Fruit fly (Drosophila melanogaster) whole organism, embryonic: ENCODE data around the gene Alp4.

Experiments
- Atf-2 ChIP-seq: fragments of 200-800 bp; sonication (Bioruptor generic); optimal IDR thresholded peaks from 2 replicates; lab custom pipeline; 2016; ENCODE audit warnings: missing biosample characterization, missing genetic modification characterization
- CG10147 ChIP-seq: fragments of 200-800 bp; sonication (Bioruptor generic); optimal IDR thresholded peaks from 2 replicates; lab custom pipeline; 2019; ENCODE audit warnings: missing biosample characterization, mild to moderate bottlenecking, missing genetic modification characterization, moderate library complexity
- CG10267 ChIP-seq: fragments of 200-800 bp; sonication (Bioruptor generic); optimal IDR thresholded peaks from 2 replicates; lab custom pipeline; 2018; ENCODE audit warnings: missing biosample characterization, mild to moderate bottlenecking, missing genetic modification characterization, moderate library complexity
- CG10543 ChIP-seq: fragments of 200-800 bp; sonication (Bioruptor generic); optimal IDR thresholded peaks from 3 replicates; lab custom pipeline; 2017; ENCODE audit warnings: missing biosample characterization, mild to moderate bottlenecking, missing genetic modification characterization, moderate library complexity
- CG12236 ChIP-seq: fragments of 200-800 bp; sonication (Bioruptor generic); optimal IDR thresholded peaks from 2 replicates; lab custom pipeline; 2016; ENCODE audit warnings: missing biosample characterization, missing genetic modification characterization
- CG13624 ChIP-seq: fragments of 200-800 bp; sonication (Bioruptor generic); optimal IDR thresholded peaks from 2 replicates; lab custom pipeline; 2016; ENCODE audit warnings: missing biosample characterization, missing genetic modification characterization
- CG13894 ChIP-seq: fragments of 200-800 bp; sonication (Bioruptor generic); optimal IDR thresholded peaks from 3 replicates; lab custom pipeline; 2018; ENCODE audit warnings: missing biosample characterization, mild to moderate bottlenecking, missing genetic modification characterization, moderate library complexity
- CG14014 ChIP-seq: fragments of 200-800 bp; sonication (Bioruptor generic); IDR thresholded peaks from 2 replicates; pipeline ENCODE4 v1.3.6; 2022; ENCODE audit warnings: missing biosample characterization, missing genetic modification characterization
- CG14667 ChIP-seq: fragments of 200-800 bp; sonication (Bioruptor generic); IDR thresholded peaks from 2 replicates; pipeline ENCODE4 v1.3.6; 2022; ENCODE audit warnings: missing biosample characterization, missing genetic modification characterization
- CG16813 ChIP-seq: fragments of 200-800 bp; sonication (Bioruptor generic); IDR thresholded peaks from 3 replicates; pipeline ENCODE4 v1.3.6; 2022; ENCODE audit warnings: missing biosample characterization, missing genetic modification characterization; ENCODE audit not compliant: partially characterized antibody
- CG1832 ChIP-seq: fragments of 200-800 bp; sonication (Bioruptor generic); optimal IDR thresholded peaks from 2 replicates; lab custom pipeline; 2017; ENCODE audit warnings: missing biosample characterization, mild to moderate bottlenecking, missing genetic modification characterization, inconsistent platforms
- CG2120 ChIP-seq: fragments of 200-800 bp; sonication (Bioruptor generic); optimal IDR thresholded peaks from 3 replicates; lab custom pipeline; 2016; ENCODE audit warnings: missing biosample characterization, missing genetic modification characterization
- CG30020 ChIP-seq: fragments of 200-800 bp; optimal IDR thresholded peaks from 2 replicates; lab custom pipeline; 2019; ENCODE audit warnings: missing biosample characterization, mild to moderate bottlenecking, missing genetic modification characterization, moderate library complexity
- CG33557 ChIP-seq: fragments of 200-800 bp; sonication (Bioruptor generic); optimal IDR thresholded peaks from 2 replicates; lab custom pipeline; 2019; ENCODE audit warnings: missing biosample characterization, mild to moderate bottlenecking, missing genetic modification characterization, moderate library complexity
- CG34376 ChIP-seq: fragments of 200-800 bp; sonication (Bioruptor generic); optimal IDR thresholded peaks from 2 replicates; lab custom pipeline; 2018; ENCODE audit warnings: missing biosample characterization, mild to moderate bottlenecking, missing genetic modification characterization
- CG6683 ChIP-seq: fragments of 200-800 bp; sonication (Bioruptor generic); optimal IDR thresholded peaks from 2 replicates; lab custom pipeline; 2017; ENCODE audit warnings: missing biosample characterization, mild to moderate bottlenecking, missing genetic modification characterization, missing genetic modification reagents
- CG7357 ChIP-seq: fragments of 200-800 bp; sonication (Bioruptor generic); IDR thresholded peaks from 3 replicates; pipeline ENCODE4 v1.3.6; 2022; ENCODE audit warnings: missing biosample characterization, missing genetic modification characterization
- CoRest ChIP-seq: fragments of 200-800 bp; sonication (Bioruptor generic); optimal IDR thresholded peaks from 3 replicates; lab custom pipeline; 2018; ENCODE audit warnings: missing biosample characterization, mild to moderate bottlenecking, missing genetic modification characterization, moderate library complexity
- Ets65A ChIP-seq: fragments of 200-800 bp; sonication (Bioruptor generic); peaks from one replicate; lab custom pipeline; 2016; ENCODE audit warnings: missing biosample characterization, missing genetic modification characterization
- Fer2 ChIP-seq: fragments of 200-800 bp; sonication (Bioruptor generic); optimal IDR thresholded peaks from 2 replicates; lab custom pipeline; 2018; ENCODE audit warnings: missing biosample characterization, mild to moderate bottlenecking, missing genetic modification characterization, moderate library complexity
- NC2α ChIP-seq: fragments of 200-800 bp; sonication (Bioruptor generic); optimal IDR thresholded peaks from 2 replicates; lab custom pipeline; 2016; ENCODE audit warnings: missing biosample characterization, missing genetic modification characterization
- NC2β ChIP-seq: fragments of 200-800 bp; sonication (Bioruptor generic); optimal IDR thresholded peaks from 2 replicates; lab custom pipeline; 2016; ENCODE audit warnings: missing biosample characterization, missing genetic modification characterization
- Nf-YC ChIP-seq: fragments of 200-800 bp; optimal IDR thresholded peaks from 3 replicates; lab custom pipeline; 2019; ENCODE audit warnings: missing biosample characterization, mild to moderate bottlenecking, missing genetic modification characterization, moderate library complexity
- NfI ChIP-seq: fragments of 200-800 bp; sonication (Bioruptor generic); optimal IDR thresholded peaks from 3 replicates; lab custom pipeline; 2018; ENCODE audit warnings: missing biosample characterization, mild to moderate bottlenecking, missing genetic modification characterization, moderate library complexity
- Oli ChIP-seq: fragments of 200-800 bp; sonication (Bioruptor generic); optimal IDR thresholded peaks from 2 replicates; lab custom pipeline; 2018; ENCODE audit warnings: missing biosample characterization, mild to moderate bottlenecking, missing genetic modification characterization, moderate library complexity
- Sry-δ ChIP-seq: fragments of 200-800 bp; sonication (Bioruptor generic); optimal IDR thresholded peaks from 2 replicates; lab custom pipeline; 2016; ENCODE audit warnings: missing biosample characterization, missing genetic modification characterization
- Tbp ChIP-seq: fragments of >200 bp; optimal IDR thresholded peaks from 2 replicates; lab custom pipeline; 2018; ENCODE audit warnings: missing biosample characterization, missing genetic modification characterization
- Trl ChIP-seq, 3 experiments: fragments of >200 bp in 2 of 3; fragments of 200-800 bp in 1 of 3; sonication (Bioruptor generic) in 1 of 3; optimal IDR thresholded peaks; 2 replicates in 1 of 3; 3 replicates in 2 of 3; lab custom pipeline; 2016 to 2017; ENCODE audit warnings: missing biosample characterization in 1 of 3, missing genetic modification characterization in 1 of 3
- Xbp1 ChIP-seq: fragments of 200-800 bp; sonication (Bioruptor generic); optimal IDR thresholded peaks from 3 replicates; lab custom pipeline; 2016; ENCODE audit warnings: missing biosample characterization, mild to moderate bottlenecking, missing genetic modification characterization
- ac ChIP-seq: fragments of 200-800 bp; sonication (Bioruptor generic); optimal IDR thresholded peaks from 3 replicates; lab custom pipeline; 2017; ENCODE audit warnings: missing biosample characterization, mild to moderate bottlenecking, missing genetic modification characterization
- ase ChIP-seq: fragments of 200-800 bp; sonication (Bioruptor generic); IDR thresholded peaks from 3 replicates; pipeline ENCODE4 v1.3.6; 2022; ENCODE audit warnings: missing biosample characterization, missing genetic modification characterization
- ash1 ChIP-seq: fragments of 200-800 bp; sonication (Bioruptor generic); optimal IDR thresholded peaks from 2 replicates; lab custom pipeline; 2018; ENCODE audit warnings: missing biosample characterization, mild to moderate bottlenecking, missing genetic modification characterization
- btn ChIP-seq: fragments of 200-800 bp; sonication (Bioruptor generic); optimal IDR thresholded peaks from 2 replicates; lab custom pipeline; 2016; ENCODE audit warnings: missing biosample characterization, missing genetic modification characterization
- cg ChIP-seq: fragments of 200-800 bp; sonication (Bioruptor generic); optimal IDR thresholded peaks from 3 replicates; lab custom pipeline; 2019; ENCODE audit warnings: missing biosample characterization, mild to moderate bottlenecking, missing genetic modification characterization, moderate library complexity
- gro ChIP-seq: fragments of 200-800 bp; sonication (Bioruptor generic); optimal IDR thresholded peaks from 2 replicates; lab custom pipeline; 2016; ENCODE audit warnings: missing biosample characterization, missing genetic modification characterization
- gsb ChIP-seq: fragments of 200-800 bp; sonication (Bioruptor generic); IDR thresholded peaks from 2 replicates; pipeline ENCODE4 v1.3.6; 2022; ENCODE audit warnings: missing biosample characterization, missing genetic modification characterization
- ham ChIP-seq: fragments of 200-800 bp; sonication (Bioruptor generic); IDR thresholded peaks from 2 replicates; pipeline ENCODE4 v1.3.6; 2022; ENCODE audit warnings: missing biosample characterization, missing genetic modification characterization
- hth ChIP-seq: fragments of >200 bp; optimal IDR thresholded peaks from 2 replicates; lab custom pipeline; 2017; ENCODE audit warnings: inconsistent platforms
- maf-S ChIP-seq: fragments of 200-800 bp; sonication (Bioruptor generic); optimal IDR thresholded peaks from 2 replicates; lab custom pipeline; 2016; ENCODE audit warnings: missing biosample characterization, missing genetic modification characterization
- pnt ChIP-seq: fragments of 200-800 bp; sonication (Bioruptor generic); optimal IDR thresholded peaks from 3 replicates; lab custom pipeline; 2016; ENCODE audit warnings: missing biosample characterization, missing genetic modification characterization
- ro ChIP-seq: fragments of 200-800 bp; sonication (Bioruptor generic); IDR thresholded peaks from 2 replicates; pipeline ENCODE4 v1.3.6; 2022; ENCODE audit warnings: missing biosample characterization, missing genetic modification characterization
- run ChIP-seq: fragments of 200-800 bp; sonication (Bioruptor generic); optimal IDR thresholded peaks from 3 replicates; lab custom pipeline; 2018; ENCODE audit warnings: missing biosample characterization, mild to moderate bottlenecking, missing genetic modification characterization
- sim ChIP-seq: fragments of 200-800 bp; sonication (Bioruptor generic); IDR thresholded peaks from 2 replicates; pipeline ENCODE4 v1.3.6; 2022; ENCODE audit warnings: missing biosample characterization, missing genetic modification characterization
- sob ChIP-seq: fragments of 200-800 bp; sonication (Bioruptor generic); IDR thresholded peaks from 2 replicates; pipeline ENCODE4 v1.3.6; 2022; ENCODE audit warnings: missing biosample characterization, missing genetic modification characterization
- sqz ChIP-seq: fragments of 200-800 bp; sonication (Bioruptor generic); optimal IDR thresholded peaks from 3 replicates; lab custom pipeline; 2018; ENCODE audit warnings: missing biosample characterization, mild to moderate bottlenecking, missing genetic modification characterization
- ttk ChIP-seq: fragments of 200-800 bp; sonication (Bioruptor generic); IDR thresholded peaks from 2 replicates; pipeline ENCODE4 v2.1.2; 2022; ENCODE audit warnings: missing biosample characterization, missing genetic modification characterization
- tup ChIP-seq: fragments of 200-800 bp; sonication (Bioruptor generic); optimal IDR thresholded peaks from 2 replicates; lab custom pipeline; 2016; ENCODE audit warnings: missing biosample characterization, mild to moderate bottlenecking, missing genetic modification characterization, moderate library complexity
- vnd ChIP-seq: fragments of 200-800 bp; sonication (Bioruptor generic); IDR thresholded peaks from 3 replicates; pipeline ENCODE4 v1.3.6; 2022; ENCODE audit warnings: missing biosample characterization, missing genetic modification characterization; ENCODE audit not compliant: partially characterized antibody
- zen ChIP-seq: fragments of 200-800 bp; sonication (Bioruptor generic); optimal IDR thresholded peaks from 3 replicates; lab custom pipeline; 2018; ENCODE audit warnings: missing biosample characterization, mild to moderate bottlenecking, missing genetic modification characterization, moderate library complexity

The Alp4 gene

DNA sequence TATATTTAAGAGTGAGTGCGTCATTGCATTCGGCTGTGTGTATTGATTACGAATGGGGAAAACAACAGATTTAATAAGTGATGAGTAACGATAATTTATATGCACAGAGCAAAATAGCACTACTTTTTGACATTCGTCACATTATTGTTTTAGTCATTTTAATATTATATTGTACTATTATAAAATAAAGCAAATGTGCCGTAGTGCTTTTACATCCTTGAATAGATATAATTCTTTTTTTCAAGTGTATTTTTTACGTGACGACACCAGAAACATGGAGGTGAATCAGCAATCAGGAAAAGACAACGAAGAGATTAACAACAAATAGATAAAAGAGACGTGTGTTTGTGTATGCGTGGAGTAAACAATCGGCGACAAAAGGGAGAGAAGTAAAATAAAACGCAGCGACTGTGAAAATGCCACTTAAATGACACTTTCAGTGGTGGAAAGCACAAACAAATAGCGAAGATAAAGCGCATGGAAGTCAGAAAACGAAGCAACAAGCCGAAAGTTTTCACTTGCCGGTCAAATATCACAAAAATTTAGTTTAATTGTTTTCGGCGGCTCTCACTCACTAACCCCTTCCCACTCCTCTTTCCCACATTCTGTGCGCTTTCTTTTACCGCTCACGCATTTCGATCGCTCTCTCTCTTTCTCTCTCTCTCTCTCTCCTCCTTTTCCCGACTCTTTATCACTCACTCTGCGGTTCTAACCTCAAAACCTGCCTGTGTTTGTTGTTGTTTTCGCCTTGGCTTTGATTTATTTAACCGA, 10.5 kb downstream of the Alp4 start (continued):
- TF ChIP-seq ash1 (GFP tag; lab: Kevin White, UChicago) (no peak), CG7357 (peak; percentile 61; the same call in 2 of the 3 replicates), CG13624 (GFP tag; lab: Kevin White, UChicago) (no peak), Fer2 (tag; lab: Kevin White, UChicago) (peak; percentile 54), CG34376 (GFP tag; lab: Kevin White, UChicago) (peak; percentile 43), ttk (GFP tag; lab: Robert Waterston, UW) (peak; percentile 82), CG6683 (peak; percentile 47), CG10147 (GFP tag; lab: Kevin White, UChicago) (peak; percentile 79), CG12236 (GFP tag; lab: Kevin White, UChicago) (peak; percentile 18), CG14667 (GFP tag; lab: Robert Waterston, UW) (peak; percentile 65), CG2120 (GFP tag; lab: Kevin White, UChicago) (peak; percentile 62), Nf-YC (tag; lab: Kevin White, UChicago) (peak; percentile 21), CG30020 (tag; lab: Kevin White, UChicago) (peak; percentile 35), ro (no peak), Atf-2 (GFP tag; lab: Kevin White, UChicago) (no peak), NC2α (GFP tag; lab: Kevin White, UChicago) (no peak), ham (no peak), cg (GFP tag; lab: Kevin White, UChicago) (peak; percentile 30), ase (GFP tag; lab: Robert Waterston, UW) (peak; percentile 74; the same call in 2 of the 3 replicates), Sry-δ (GFP tag; lab: Kevin White, UChicago) (no peak), ac (GFP tag; lab: Kevin White, UChicago) (peak; percentile 51), maf-S (GFP tag; lab: Kevin White, UChicago) (no peak), sim (GFP tag; lab: Robert Waterston, UW) (peak; percentile 70), gro (GFP tag; lab: Kevin White, UChicago) (no peak), CG14014 (GFP tag; lab: Robert Waterston, UW) (peak; percentile 70), CoRest (tag; lab: Kevin White, UChicago) (peak; percentile 87), hth (lab: Kevin White, UChicago) (no peak), CG10267 (tag; lab: Kevin White, UChicago) (peak; percentile 81), CG13894 (tag; lab: Kevin White, UChicago) (no peak), Xbp1 (peak; percentile 74), zen (peak; percentile 64), sqz (peak; percentile 57), NC2β (no peak), btn (GFP tag; lab: Kevin White, UChicago) (no peak), Oli (tag; lab: Kevin White, UChicago) (peak; percentile 86), tup (GFP tag; lab: Kevin White, UChicago) (no peak), Ets65A (GFP tag; lab: Kevin White, UChicago) (no peak), CG16813 (GFP tag; lab: Robert Waterston, UW) (no peak), CG10543 (GFP tag; lab: Kevin White, UChicago) (peak; percentile 45), Trl (optimal IDR thresholded peaks at IDR 0.05; lab: Kevin White, UChicago) (peak; percentile 86 to 87), Trl (GFP tag; optimal IDR thresholded peaks at IDR 0.05; lab: Kevin White, UChicago) (no peak), gsb (GFP tag; lab: Robert Waterston, UW) (no peak), NfI (GFP tag; lab: Kevin White, UChicago) (peak; percentile 81), vnd (GFP tag; lab: Robert Waterston, UW) (no peak), sob (GFP tag; lab: Robert Waterston, UW) (peak; percentile 71), run (peak; percentile 73), CG33557 (peak; percentile 67), pnt (GFP tag; lab: Kevin White, UChicago) (peak; percentile 18), Tbp (GFP tag; lab: Kevin White, UChicago) (no peak), CG1832 (GFP tag; lab: Kevin White, UChicago) (peak; percentile 54)
